Worm (Caenorhabditis elegans) whole organism, L3 larva: ENCODE results near the gene srw-107.

Source experiments
- ZK546.5 ChIP-seq: sonication (generic microtip); optimal IDR thresholded peaks from 2 replicates; lab custom pipeline; 2017; ENCODE audit warnings: missing biosample characterization, missing genetic modification characterization
- aly-2 ChIP-seq: fragments of 150-350 bp; optimal IDR thresholded peaks from 2 replicates; lab custom pipeline; 2014; ENCODE audit warnings: missing biosample characterization, missing genetic modification characterization
- ceh-16 ChIP-seq: sonication (generic microtip); optimal IDR thresholded peaks from 2 replicates; lab custom pipeline; 2017; ENCODE audit warnings: missing biosample characterization, missing genetic modification characterization
- ceh-28 ChIP-seq: fragments of 150-350 bp; optimal IDR thresholded peaks from 2 replicates; lab custom pipeline; 2014; ENCODE audit warnings: missing biosample characterization, missing genetic modification reagents, missing genetic modification characterization
- ceh-82 ChIP-seq: fragments of 150-350 bp; optimal IDR thresholded peaks from 2 replicates; lab custom pipeline; 2014; ENCODE audit warnings: missing biosample characterization, missing genetic modification characterization
- elt-1 ChIP-seq: fragments of 150-350 bp; optimal IDR thresholded peaks from 2 replicates; lab custom pipeline; 2014; ENCODE audit warnings: missing biosample characterization, missing genetic modification characterization
- elt-2 ChIP-seq: sonication (generic microtip); optimal IDR thresholded peaks from 2 replicates; lab custom pipeline; 2016; ENCODE audit warnings: missing genetic modification reagents, mild to moderate bottlenecking, missing genetic modification characterization, missing compliant biosample characterization
- elt-3 ChIP-seq, 3 experiments: fragments of 150-350 bp in 1 of 3; sonication (generic microtip) in 2 of 3; optimal IDR thresholded peaks; 2 replicates in 2 of 3; 4 replicates in 1 of 3; lab custom pipeline; 2014 to 2017; ENCODE audit warnings: missing biosample characterization in 3 of 3, missing genetic modification characterization in 3 of 3
- eor-1 ChIP-seq, 2 experiments: fragments of 150-350 bp; optimal IDR thresholded peaks; 2 replicates each; lab custom pipeline; 2014 to 2018; ENCODE audit warnings: missing biosample characterization in 2 of 2, missing genetic modification characterization in 2 of 2
- fkh-10 ChIP-seq: sonication (generic microtip); optimal IDR thresholded peaks from 2 replicates; lab custom pipeline; 2017; ENCODE audit warnings: missing biosample characterization, missing genetic modification reagents, missing genetic modification characterization
- fkh-2 ChIP-seq: fragments of 150-350 bp; optimal IDR thresholded peaks from 2 replicates; lab custom pipeline; 2014; ENCODE audit warnings: missing biosample characterization, missing genetic modification reagents, missing genetic modification characterization
- fos-1 ChIP-seq: fragments of 150-350 bp; optimal IDR thresholded peaks from 2 replicates; lab custom pipeline; 2014; ENCODE audit warnings: missing biosample characterization, missing genetic modification characterization
- jun-1 ChIP-seq: fragments of 150-350 bp; optimal IDR thresholded peaks from 2 replicates; lab custom pipeline; 2014; ENCODE audit warnings: missing biosample characterization, missing genetic modification reagents, missing genetic modification characterization
- lin-15B ChIP-seq: fragments of 150-350 bp; optimal IDR thresholded peaks from 2 replicates; lab custom pipeline; 2014; ENCODE audit warnings: missing biosample characterization, missing genetic modification characterization
- lin-39 ChIP-seq: fragments of 150-350 bp; optimal IDR thresholded peaks from 2 replicates; lab custom pipeline; 2018; ENCODE audit warnings: missing biosample characterization, missing genetic modification reagents, missing genetic modification characterization
- lsy-12 ChIP-seq: sonication (generic microtip); optimal IDR thresholded peaks from 2 replicates; lab custom pipeline; 2016; ENCODE audit warnings: mild to moderate bottlenecking, missing genetic modification characterization, missing compliant biosample characterization
- mdl-1 ChIP-seq: fragments of 150-350 bp; optimal IDR thresholded peaks from 2 replicates; lab custom pipeline; 2014; ENCODE audit warnings: missing biosample characterization, missing genetic modification characterization
- nfya-1 ChIP-seq: sonication (generic microtip); optimal IDR thresholded peaks from 2 replicates; lab custom pipeline; 2017; ENCODE audit warnings: missing genetic modification characterization, mild to moderate bottlenecking, missing compliant biosample characterization, antibody characterized with exemption, moderate library complexity; ENCODE audit not compliant: insufficient read depth
- nhr-11 ChIP-seq: fragments of 150-350 bp; optimal IDR thresholded peaks from 2 replicates; lab custom pipeline; 2014; ENCODE audit warnings: missing biosample characterization, missing genetic modification characterization
- nhr-12 ChIP-seq: fragments of 150-350 bp; optimal IDR thresholded peaks from 2 replicates; lab custom pipeline; 2014; ENCODE audit warnings: missing biosample characterization, missing genetic modification characterization
- nhr-23 ChIP-seq: fragments of 150-350 bp; optimal IDR thresholded peaks from 2 replicates; lab custom pipeline; 2014; ENCODE audit warnings: missing biosample characterization, missing genetic modification reagents, missing genetic modification characterization
- nhr-237 ChIP-seq: fragments of 150-350 bp; optimal IDR thresholded peaks from 2 replicates; lab custom pipeline; 2014; ENCODE audit warnings: missing biosample characterization, missing genetic modification characterization
- nhr-28 ChIP-seq: fragments of 150-350 bp; optimal IDR thresholded peaks from 2 replicates; lab custom pipeline; 2014; ENCODE audit warnings: missing biosample characterization, missing genetic modification characterization
- nhr-43 ChIP-seq: sonication (generic microtip); optimal IDR thresholded peaks from 2 replicates; lab custom pipeline; 2016; ENCODE audit warnings: mild to moderate bottlenecking, missing genetic modification characterization, missing compliant biosample characterization; ENCODE audit not compliant: poor library complexity, severe bottlenecking
- nhr-67 ChIP-seq: fragments of 150-350 bp; optimal IDR thresholded peaks from 2 replicates; lab custom pipeline; 2014; ENCODE audit warnings: missing biosample characterization, missing genetic modification characterization
- nhr-76 ChIP-seq: fragments of 150-350 bp; sonication (generic microtip); optimal IDR thresholded peaks from 5 replicates; lab custom pipeline; 2014; ENCODE audit warnings: missing biosample characterization, missing genetic modification characterization
- pha-4 ChIP-seq: fragments of 150-350 bp; optimal IDR thresholded peaks from 2 replicates; lab custom pipeline; 2014; ENCODE audit warnings: missing biosample characterization, missing genetic modification reagents, missing genetic modification characterization
- pqm-1 ChIP-seq: fragments of 150-350 bp; optimal IDR thresholded peaks from 2 replicates; lab custom pipeline; 2017; ENCODE audit warnings: missing biosample characterization, missing genetic modification characterization, inconsistent platforms
- sea-2 ChIP-seq: fragments of 150-350 bp; sonication (generic microtip); optimal IDR thresholded peaks from 4 replicates; lab custom pipeline; 2014; ENCODE audit warnings: missing biosample characterization, missing genetic modification reagents, missing genetic modification characterization
- skn-1 ChIP-seq: fragments of 150-350 bp; optimal IDR thresholded peaks from 2 replicates; lab custom pipeline; 2014; ENCODE audit warnings: missing biosample characterization, missing genetic modification characterization
- tbx-2 ChIP-seq: sonication (generic microtip); optimal IDR thresholded peaks from 2 replicates; lab custom pipeline; 2016; ENCODE audit warnings: mild to moderate bottlenecking, missing genetic modification characterization, missing compliant biosample characterization
- ztf-11 ChIP-seq: fragments of 150-350 bp; optimal IDR thresholded peaks from 2 replicates; lab custom pipeline; 2014; ENCODE audit warnings: missing biosample characterization, missing genetic modification characterization
- ztf-4 ChIP-seq: fragments of 150-350 bp; optimal IDR thresholded peaks from 2 replicates; lab custom pipeline; 2014; ENCODE audit warnings: missing biosample characterization, missing genetic modification characterization

Gene srw-107

ce11 chrV:502803-503273 lies 18.6 kb downstream of the srw-107 start, which contains the start of gene T01G6.10:
Gene T01G6.10, minus strand, starts transcription at chrV:503223.
- TF ChIP-seq pqm-1 (tag; lab: Kevin White, UChicago) (no peak), skn-1 (tag; lab: Kevin White, UChicago) (no peak), lin-15B (no peak), ceh-16 (tag; lab: Kevin White, UChicago) (no peak), mdl-1 (tag; lab: Kevin White, UChicago) (no peak), tbx-2 (no peak), fos-1 (no peak), nhr-76 (tag; lab: Kevin White, UChicago) (no peak), nhr-11 (no peak), ZK546.5 (tag; lab: Kevin White, UChicago) (no peak), fkh-10 (no peak), nhr-237 (tag; lab: Kevin White, UChicago) (no peak), nhr-43 (tag; lab: Kevin White, UChicago) (no peak), jun-1 (tag; lab: Kevin White, UChicago) (no peak), eor-1 (tag; optimal IDR thresholded peaks at IDR 0.05; lab: Kevin White, UChicago) (no peak), ceh-82 (tag; lab: Kevin White, UChicago) (no peak), ztf-11 (tag; lab: Kevin White, UChicago) (no peak), aly-2 (tag; lab: Kevin White, UChicago) (no peak), nhr-28 (no peak)
- TF ChIP-seq, all 47 proteins: peak for 0

- TF ChIP-seq ceh-82 (tag; lab: Kevin White, UChicago): no peak
- no peak for TF ChIP-seq elt-1 (tag; lab: Kevin White, UChicago)
These were observed 20.2 kb downstream of the srw-107 start, which contains the start of gene str-256 for ce11 chrV:501230-501629. Gene str-256, minus strand, starts transcription at chrV:501330.

ce11 chrV:500535-500934 lies 20.9 kb downstream of the srw-107 start:
- TF ChIP-seq ztf-4 (no peak), fkh-2 (tag; lab: Kevin White, UChicago) (no peak), pha-4 (no peak), aly-2 (tag; lab: Kevin White, UChicago) (no peak), elt-3 (tag; optimal IDR thresholded peaks at IDR 0.05; lab: Kevin White, UChicago) (no peak), nhr-67 (tag; lab: Kevin White, UChicago) (no peak), lin-15B (no peak), nhr-12 (no peak)

ce11 chrV:497399-497798 lies 24.0 kb downstream of the srw-107 start, which contains the start of gene T01G6.1:
Gene T01G6.1, plus strand, starts transcription at chrV:497699.
- no peak for TF ChIP-seq nfya-1 (tag; lab: Kevin White, UChicago)
- no peak for TF ChIP-seq aly-2 (tag; lab: Kevin White, UChicago)
- no peak for TF ChIP-seq fos-1
- no peak for TF ChIP-seq tbx-2
- TF ChIP-seq fkh-2 (tag; lab: Kevin White, UChicago): no peak
- no peak for TF ChIP-seq ztf-4
- no peak for TF ChIP-seq elt-2 (tag; lab: Kevin White, UChicago)
- TF ChIP-seq nhr-11: no peak
- no peak for TF ChIP-seq elt-3 (tag; optimal IDR thresholded peaks at IDR 0.05; lab: Kevin White, UChicago)
- TF ChIP-seq sea-2 (GFP tag; lab: Kevin White, UChicago): no peak
- no peak for TF ChIP-seq lin-39
- no peak for TF ChIP-seq ceh-16 (tag; lab: Kevin White, UChicago)
- TF ChIP-seq, all 47 proteins: peak for 0

- peak; percentile 66 for TF ChIP-seq ceh-28 (tag; lab: Kevin White, UChicago)
- no peak for TF ChIP-seq nfya-1 (tag; lab: Kevin White, UChicago)
- no peak for TF ChIP-seq eor-1 (tag; optimal IDR thresholded peaks at IDR 0.05; lab: Kevin White, UChicago)
- peak; percentile 47 for TF ChIP-seq pha-4
- peak; percentile 30 for TF ChIP-seq nhr-23 (tag; lab: Kevin White, UChicago)
- TF ChIP-seq jun-1 (tag; lab: Kevin White, UChicago): peak; percentile 40
- peak; percentile 30 for TF ChIP-seq pqm-1 (tag; lab: Kevin White, UChicago)
- TF ChIP-seq lsy-12 (tag; lab: Kevin White, UChicago): no peak
- no peak for TF ChIP-seq nhr-67 (tag; lab: Kevin White, UChicago)
- peak; percentile 70 for TF ChIP-seq elt-2 (tag; lab: Kevin White, UChicago)
- TF ChIP-seq sea-2 (GFP tag; lab: Kevin White, UChicago): no peak
- peak in 2 of 3 experiments; percentile 33 to 43 for TF ChIP-seq elt-3 (tag; optimal IDR thresholded peaks at IDR 0.05; lab: Kevin White, UChicago)
These were observed 27.1 kb downstream of the srw-107 start, which contains the start of gene nhr-131 for ce11 chrV:494284-494683. Gene nhr-131, plus strand, starts transcription at chrV:494370.
